Fruit fly (Drosophila melanogaster) whole organism, embryonic: ENCODE measurements around the gene CG12951.

Experiments used
- Adf1 ChIP-seq: fragments of 200-800 bp; sonication (Bioruptor generic); IDR thresholded peaks from 2 replicates; pipeline ENCODE4 v1.3.6; 2022; ENCODE audit warnings: missing biosample characterization, missing genetic modification characterization
- CG11093 ChIP-seq: fragments of 200-800 bp; sonication (Bioruptor generic); IDR thresholded peaks from 3 replicates; pipeline ENCODE4 v1.3.6; 2022; ENCODE audit warnings: missing biosample characterization, missing genetic modification characterization
- CG11696 ChIP-seq: fragments of 200-800 bp; sonication (Bioruptor generic); IDR thresholded peaks from 2 replicates; pipeline ENCODE4 v1.3.6; 2022; ENCODE audit warnings: missing biosample characterization, missing genetic modification characterization
- CG15269 ChIP-seq: fragments of 200-800 bp; sonication (Bioruptor generic); optimal IDR thresholded peaks from 2 replicates; lab custom pipeline; 2018; ENCODE audit warnings: missing biosample characterization, mild to moderate bottlenecking, missing genetic modification characterization, moderate library complexity
- CG15479 ChIP-seq: fragments of 200-800 bp; sonication (Bioruptor generic); optimal IDR thresholded peaks from 3 replicates; lab custom pipeline; 2019; ENCODE audit warnings: missing biosample characterization, mild to moderate bottlenecking, missing genetic modification characterization, moderate library complexity
- CG17186 ChIP-seq: fragments of 200-800 bp; sonication (Bioruptor generic); optimal IDR thresholded peaks from 3 replicates; lab custom pipeline; 2017; ENCODE audit warnings: missing biosample characterization, missing genetic modification reagents, missing genetic modification characterization
- CG17912 ChIP-seq: fragments of 200-800 bp; sonication (Bioruptor generic); optimal IDR thresholded peaks from 2 replicates; lab custom pipeline; 2018; ENCODE audit warnings: missing biosample characterization, mild to moderate bottlenecking, missing genetic modification characterization
- CG2199 ChIP-seq: fragments of 200-800 bp; sonication (Bioruptor generic); IDR thresholded peaks from 3 replicates; pipeline ENCODE4 v1.3.6; 2022; ENCODE audit warnings: missing biosample characterization, missing genetic modification characterization
- CG2202 ChIP-seq: fragments of 200-800 bp; sonication (Bioruptor generic); optimal IDR thresholded peaks from 2 replicates; lab custom pipeline; 2018; ENCODE audit warnings: missing biosample characterization, mild to moderate bottlenecking, missing genetic modification characterization
- CG4707 ChIP-seq: fragments of 200-800 bp; sonication (Bioruptor generic); optimal IDR thresholded peaks from 2 replicates; lab custom pipeline; 2018; ENCODE audit warnings: missing biosample characterization, mild to moderate bottlenecking, missing genetic modification characterization, moderate library complexity
- CG5953 ChIP-seq: fragments of 200-800 bp; sonication (Bioruptor generic); IDR thresholded peaks from 2 replicates; pipeline ENCODE4 v1.3.6; 2022; ENCODE audit warnings: missing biosample characterization, missing genetic modification characterization
- CG6765 ChIP-seq: fragments of 200-800 bp; sonication (Bioruptor generic); optimal IDR thresholded peaks from 3 replicates; lab custom pipeline; 2017; ENCODE audit warnings: missing biosample characterization, mild to moderate bottlenecking, missing genetic modification characterization
- CG7357 ChIP-seq: fragments of 200-800 bp; sonication (Bioruptor generic); IDR thresholded peaks from 3 replicates; pipeline ENCODE4 v1.3.6; 2022; ENCODE audit warnings: missing biosample characterization, missing genetic modification characterization
- CG7928 ChIP-seq: fragments of 200-800 bp; sonication (Bioruptor generic); optimal IDR thresholded peaks from 2 replicates; lab custom pipeline; 2017; ENCODE audit warnings: missing biosample characterization, mild to moderate bottlenecking, missing genetic modification characterization
- CG7987 ChIP-seq: fragments of 200-800 bp; sonication (Bioruptor generic); optimal IDR thresholded peaks from 2 replicates; lab custom pipeline; 2018; ENCODE audit warnings: missing biosample characterization, mild to moderate bottlenecking, missing genetic modification characterization, moderate library complexity
- CG8924 ChIP-seq: fragments of 200-800 bp; optimal IDR thresholded peaks from 3 replicates; lab custom pipeline; 2019; ENCODE audit warnings: missing biosample characterization, mild to moderate bottlenecking, missing genetic modification characterization, moderate library complexity
- CHES-1-like ChIP-seq: fragments of 200-800 bp; sonication (Bioruptor generic); optimal IDR thresholded peaks from 2 replicates; lab custom pipeline; 2016; ENCODE audit warnings: missing biosample characterization, missing genetic modification characterization
- GATAe ChIP-seq: fragments of 200-800 bp; sonication (Bioruptor generic); conservative IDR thresholded peaks from 2 replicates; pipeline ENCODE4 v1.3.6; 2022; ENCODE audit warnings: missing biosample characterization, missing genetic modification characterization
- Nf-YC ChIP-seq: fragments of 200-800 bp; optimal IDR thresholded peaks from 3 replicates; lab custom pipeline; 2019; ENCODE audit warnings: missing biosample characterization, mild to moderate bottlenecking, missing genetic modification characterization, moderate library complexity
- Opbp ChIP-seq: fragments of 200-800 bp; sonication (Bioruptor generic); IDR thresholded peaks from 3 replicates; pipeline ENCODE4 v1.3.6; 2022; ENCODE audit warnings: missing biosample characterization, missing genetic modification characterization; ENCODE audit not compliant: partially characterized antibody
- Optix ChIP-seq: fragments of 200-800 bp; sonication (Bioruptor generic); IDR thresholded peaks from 3 replicates; pipeline ENCODE4 v1.3.6; 2022; ENCODE audit warnings: missing biosample characterization, missing genetic modification characterization
- Rfx ChIP-seq: fragments of 200-800 bp; sonication (Bioruptor generic); IDR thresholded peaks from 2 replicates; pipeline ENCODE4 v1.3.6; 2022; ENCODE audit warnings: missing biosample characterization, missing genetic modification characterization
- Rx ChIP-seq: fragments of 200-800 bp; sonication (Bioruptor generic); IDR thresholded peaks from 2 replicates; pipeline ENCODE4 v1.3.6; 2022; ENCODE audit warnings: missing biosample characterization, missing genetic modification characterization
- Tbp ChIP-seq: fragments of >200 bp; optimal IDR thresholded peaks from 2 replicates; lab custom pipeline; 2018; ENCODE audit warnings: missing biosample characterization, missing genetic modification characterization
- bab2 ChIP-seq: fragments of 200-800 bp; sonication (Bioruptor generic); optimal IDR thresholded peaks from 2 replicates; lab custom pipeline; 2016; ENCODE audit warnings: missing biosample characterization, missing genetic modification characterization
- bowl ChIP-seq: fragments of 200-800 bp; sonication (Bioruptor generic); IDR thresholded peaks from 2 replicates; pipeline ENCODE4 v1.3.6; 2022; ENCODE audit warnings: missing biosample characterization, missing genetic modification characterization
- cg ChIP-seq: fragments of 200-800 bp; sonication (Bioruptor generic); optimal IDR thresholded peaks from 3 replicates; lab custom pipeline; 2019; ENCODE audit warnings: missing biosample characterization, mild to moderate bottlenecking, missing genetic modification characterization, moderate library complexity
- chn ChIP-seq: fragments of 200-800 bp; sonication (Bioruptor generic); optimal IDR thresholded peaks from 2 replicates; lab custom pipeline; 2016; ENCODE audit warnings: missing biosample characterization, missing genetic modification characterization
- dan ChIP-seq: fragments of 200-800 bp; sonication (Bioruptor generic); IDR thresholded peaks from 2 replicates; pipeline ENCODE4 v1.3.6; 2022; ENCODE audit warnings: missing biosample characterization, missing genetic modification characterization
- danr ChIP-seq: fragments of 200-800 bp; sonication (Bioruptor generic); IDR thresholded peaks from 2 replicates; pipeline ENCODE4 v1.3.6; 2022; ENCODE audit warnings: missing biosample characterization, missing genetic modification characterization
- exex ChIP-seq: fragments of 200-800 bp; sonication (Bioruptor generic); optimal IDR thresholded peaks from 4 replicates; lab custom pipeline; 2018; ENCODE audit warnings: missing biosample characterization, mild to moderate bottlenecking, missing genetic modification characterization, moderate library complexity
- eyg ChIP-seq: fragments of 200-800 bp; sonication (Bioruptor generic); optimal IDR thresholded peaks from 3 replicates; lab custom pipeline; 2016; ENCODE audit warnings: missing biosample characterization, missing genetic modification characterization
- ftz-f1 ChIP-seq: fragments of 200-800 bp; sonication (Bioruptor generic); optimal IDR thresholded peaks from 2 replicates; lab custom pipeline; 2016; ENCODE audit warnings: missing biosample characterization, missing genetic modification characterization
- grau ChIP-seq: fragments of 200-800 bp; optimal IDR thresholded peaks from 3 replicates; lab custom pipeline; 2019; ENCODE audit warnings: missing biosample characterization, mild to moderate bottlenecking, missing genetic modification characterization, moderate library complexity
- hbn ChIP-seq: fragments of 200-800 bp; sonication (Bioruptor generic); IDR thresholded peaks from 2 replicates; pipeline ENCODE4 v1.3.6; 2022; ENCODE audit warnings: missing biosample characterization, missing genetic modification characterization; ENCODE audit not compliant: partially characterized antibody
- her ChIP-seq: fragments of 200-800 bp; sonication (Bioruptor generic); optimal IDR thresholded peaks from 2 replicates; lab custom pipeline; 2016; ENCODE audit warnings: missing biosample characterization, missing genetic modification characterization
- ind ChIP-seq: fragments of 200-800 bp; sonication (Bioruptor generic); optimal IDR thresholded peaks from 3 replicates; lab custom pipeline; 2016; ENCODE audit warnings: missing biosample characterization, missing genetic modification characterization
- jing ChIP-seq: fragments of 200-800 bp; sonication (Bioruptor generic); optimal IDR thresholded peaks from 2 replicates; lab custom pipeline; 2018; ENCODE audit warnings: missing biosample characterization, mild to moderate bottlenecking, missing genetic modification characterization
- jumu ChIP-seq: fragments of 200-800 bp; sonication (Bioruptor generic); optimal IDR thresholded peaks from 3 replicates; lab custom pipeline; 2016; ENCODE audit warnings: missing biosample characterization, missing genetic modification characterization
- kay ChIP-seq: fragments of 200-800 bp; sonication (Bioruptor generic); optimal IDR thresholded peaks from 2 replicates; lab custom pipeline; 2016; ENCODE audit warnings: missing biosample characterization, missing genetic modification characterization
- mirr ChIP-seq: fragments of 200-800 bp; sonication (Bioruptor generic); optimal IDR thresholded peaks from 3 replicates; lab custom pipeline; 2018; ENCODE audit warnings: missing biosample characterization, mild to moderate bottlenecking, missing genetic modification characterization
- nerfin-1 ChIP-seq: fragments of 200-800 bp; sonication (Bioruptor generic); optimal IDR thresholded peaks from 3 replicates; lab custom pipeline; 2019; ENCODE audit warnings: missing biosample characterization, mild to moderate bottlenecking, missing genetic modification characterization, moderate library complexity
- p53 ChIP-seq: fragments of 200-800 bp; sonication (Bioruptor generic); optimal IDR thresholded peaks from 2 replicates; lab custom pipeline; 2016; ENCODE audit warnings: missing biosample characterization, missing genetic modification characterization
- pan ChIP-seq, 4 experiments: fragments of >200 bp in 3 of 4; fragments of 200-800 bp in 1 of 4; sonication (Bioruptor generic) in 1 of 4; optimal IDR thresholded peaks in 3 of 4; IDR thresholded peaks in 1 of 4; 2 replicates each; pipeline versions ENCODE4 v1.3.6 to Lab custom; 2017 to 2022; ENCODE audit warnings: missing biosample characterization in 2 of 4, missing genetic modification characterization in 2 of 4, mixed read lengths in 1 of 4
- ro ChIP-seq: fragments of 200-800 bp; sonication (Bioruptor generic); IDR thresholded peaks from 2 replicates; pipeline ENCODE4 v1.3.6; 2022; ENCODE audit warnings: missing biosample characterization, missing genetic modification characterization
- tap ChIP-seq: fragments of 200-800 bp; optimal IDR thresholded peaks from 3 replicates; lab custom pipeline; 2019; ENCODE audit warnings: missing biosample characterization, mild to moderate bottlenecking, missing genetic modification characterization, moderate library complexity
- wdn ChIP-seq: fragments of 200-800 bp; sonication (Bioruptor generic); IDR thresholded peaks from 2 replicates; pipeline ENCODE4 v1.3.6; 2022; ENCODE audit warnings: missing biosample characterization, missing genetic modification characterization

Gene CG12951

dm6 chr3R:9344186-9344790 is 14.2 kb upstream of the CG12951 start (continued):
- TF ChIP-seq bowl (GFP tag; lab: Robert Waterston, UW) = no peak
- no peak for TF ChIP-seq CG7357 (GFP tag; lab: Robert Waterston, UW)
- TF ChIP-seq CG2202 (tag; lab: Kevin White, UChicago) = no peak
- no peak for TF ChIP-seq CG8924
- TF ChIP-seq bab2 = no peak
- peak; percentile 26 for TF ChIP-seq cg (GFP tag; lab: Kevin White, UChicago)
- TF ChIP-seq hbn (GFP tag; lab: Robert Waterston, UW) = no peak
- no peak for TF ChIP-seq kay (GFP tag; lab: Kevin White, UChicago)
- TF ChIP-seq nerfin-1 (tag; lab: Kevin White, UChicago) = no peak
- TF ChIP-seq, all 482 proteins: peak for 44

DNA sequence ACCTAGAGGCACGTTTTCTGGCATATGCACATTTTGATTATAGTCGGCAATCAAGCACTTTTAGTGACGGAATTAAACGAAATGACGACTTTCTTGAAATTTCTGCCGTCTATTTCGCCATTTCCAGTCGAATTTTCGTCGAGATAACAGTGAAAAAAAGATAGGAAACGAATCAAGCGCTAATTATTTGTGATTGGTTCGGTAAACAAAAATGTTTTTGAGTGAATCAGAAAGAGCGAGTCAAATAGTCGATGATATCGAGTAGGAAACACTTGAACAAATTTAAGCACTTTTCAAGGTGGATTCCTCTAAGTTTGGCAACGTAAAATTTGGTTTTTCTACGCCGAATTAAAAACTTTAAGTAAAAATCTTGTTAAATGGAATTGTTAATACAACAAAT is 13.5 kb upstream of the CG12951 start:
- TF ChIP-seq CG6765 (GFP tag; lab: Kevin White, UChicago) (no peak), her (GFP tag; lab: Kevin White, UChicago) (peak; percentile 4), jing (GFP tag; lab: Kevin White, UChicago) (no peak), CG7928 (GFP tag; lab: Kevin White, UChicago) (no peak), chn (GFP tag; lab: Kevin White, UChicago) (no peak), CG5953 (GFP tag; lab: Robert Waterston, UW) (0 out of 2 replicates have a peak, but pooled peaks have one; percentile 32), grau (tag; lab: Kevin White, UChicago) (no peak), CG4707 (no peak), exex (tag; lab: Kevin White, UChicago) (peak; percentile 68), CG8924 (no peak), ind (GFP tag; lab: Kevin White, UChicago) (no peak), pan (optimal IDR thresholded peaks at IDR 0.05; lab: Kevin White, UChicago) (no peak), pan (GFP tag; optimal IDR thresholded peaks at IDR 0.05 in 1 of 2, IDR thresholded peaks at IDR 0.05 in 1 of 2) (peak in 1 of 2 experiments; percentile 3), CHES-1-like (GFP tag; lab: Kevin White, UChicago) (no peak)

DNA sequence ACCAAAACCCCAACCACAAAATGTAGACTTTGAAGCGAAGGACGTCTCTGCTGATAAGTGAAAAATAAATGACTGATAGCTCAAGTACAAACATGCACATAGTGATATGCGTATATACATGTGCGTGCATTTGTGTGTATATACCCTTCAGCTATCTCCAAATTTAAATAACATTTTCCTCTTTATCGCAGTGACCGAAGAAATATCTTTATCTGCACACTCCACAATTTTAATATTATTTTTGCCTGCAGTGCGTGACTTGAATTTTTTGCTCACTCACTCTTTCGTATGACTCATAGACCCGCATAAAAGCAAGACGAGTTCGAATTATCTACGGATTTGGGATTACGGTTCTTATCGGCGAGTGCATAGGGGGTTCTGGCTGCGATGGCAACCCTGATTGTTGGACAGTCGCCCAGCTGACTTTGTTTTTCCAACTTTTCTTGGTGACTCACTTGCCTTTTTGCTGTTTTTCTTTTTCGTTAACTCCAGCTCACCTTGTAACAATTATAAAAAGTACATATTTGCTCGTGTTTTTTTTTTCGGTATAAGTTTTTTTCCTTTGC is 13.0 kb upstream of the CG12951 start:
- TF ChIP-seq Tbp (GFP tag; lab: Kevin White, UChicago) (no peak), CG11696 (no peak), CG2199 (peak; percentile 75; the same call in 1 of the 3 replicates), mirr (GFP tag; lab: Kevin White, UChicago) (peak; percentile 53), ro (GFP tag; lab: Robert Waterston, UW) (no peak), wdn (0 out of 2 replicates have a peak, but pooled peaks have one; percentile 20), jumu (GFP tag; lab: Kevin White, UChicago) (no peak), GATAe (0 out of 2 replicates have a peak, but pooled peaks have one; percentile 50), danr (GFP tag; lab: Robert Waterston, UW) (no peak), eyg (GFP tag; lab: Kevin White, UChicago) (peak; percentile 6), CG7987 (no peak), tap (no peak), Rx (no peak), Optix (GFP tag; lab: Robert Waterston, UW) (no peak), Nf-YC (tag; lab: Kevin White, UChicago) (no peak), CG15479 (GFP tag; lab: Kevin White, UChicago) (peak; percentile 39), CG17912 (GFP tag; lab: Kevin White, UChicago) (no peak), pan (optimal IDR thresholded peaks at IDR 0.05; lab: Kevin White, UChicago) (no peak), pan (GFP tag; optimal IDR thresholded peaks at IDR 0.05 in 1 of 2, IDR thresholded peaks at IDR 0.05 in 1 of 2) (peak in 1 of 2 experiments; percentile 5), Opbp (no peak), CG11093 (GFP tag; lab: Robert Waterston, UW) (no peak), CG17186 (no peak), Adf1 (GFP tag; lab: Robert Waterston, UW) (no peak), p53 (GFP tag; lab: Kevin White, UChicago) (peak; percentile 31), Rfx (GFP tag; lab: Robert Waterston, UW) (no peak), ftz-f1 (GFP tag; lab: Kevin White, UChicago) (no peak), CG15269 (tag; lab: Kevin White, UChicago) (no peak), dan (GFP tag; lab: Robert Waterston, UW) (no peak)
